Worm (Caenorhabditis elegans): ENCODE measurements around the gene Y17G9B.5.
A peak's percentile ranks its signal among the peaks of the same experiment; 100 is the strongest.

Gene Y17G9B.5

DNA sequence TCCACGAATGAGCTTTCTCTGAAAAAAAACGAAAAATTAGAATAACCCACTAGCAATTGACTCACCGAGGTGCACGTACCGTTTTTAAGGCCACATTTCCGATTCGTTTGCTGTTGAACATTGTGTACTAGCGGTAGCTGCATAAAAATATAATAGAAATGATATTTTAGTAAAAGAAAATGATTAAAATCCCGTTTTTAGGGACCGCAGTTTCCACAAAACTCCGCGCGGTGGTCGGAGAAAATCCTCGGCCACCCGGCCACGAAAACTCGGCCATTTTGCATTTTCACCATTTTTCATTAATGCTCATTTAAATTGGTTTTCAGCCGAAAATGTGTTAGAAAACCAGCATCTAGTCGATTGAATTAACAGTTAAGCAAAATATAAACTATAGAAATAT lies 37.7 kb upstream of the Y17G9B.5 start, which contains the start of gene yars-2 (continued):
- TF ChIP-seq chd-7 (tag; optimal IDR thresholded peaks at IDR 0.05), result no peak
- no peak for TF ChIP-seq D2030.7 (GFP tag; IDR thresholded peaks at IDR 0.05)
- TF ChIP-seq athp-1 (tag; optimal IDR thresholded peaks at IDR 0.05), result peak; percentile 54
- no peak; the same call in 1 of the 2 replicates for TF ChIP-seq lir-1 (GFP tag; conservative IDR thresholded peaks at IDR 0.05)
- no peak for TF ChIP-seq ceh-27 (GFP tag; optimal IDR thresholded peaks at IDR 0.05)
- no peak for TF ChIP-seq nhr-179 (tag; optimal IDR thresholded peaks at IDR 0.05)
- TF ChIP-seq snpc-1.3 (tag; optimal IDR thresholded peaks at IDR 0.05; ENCODE audit: insufficient read depth), result no peak
- no peak for TF ChIP-seq ztf-26 (tag; optimal IDR thresholded peaks at IDR 0.05)
- TF ChIP-seq dpl-1 (GFP tag; optimal IDR thresholded peaks at IDR 0.05), result no peak
- no peak for TF ChIP-seq F22D6.2 (tag; optimal IDR thresholded peaks at IDR 0.05)
- TF ChIP-seq snpc-1.1 (tag; optimal IDR thresholded peaks at IDR 0.05; ENCODE audit: insufficient read depth), result no peak
- no peak for TF ChIP-seq ccch-3 (GFP tag; optimal IDR thresholded peaks at IDR 0.05)
- no peak for TF ChIP-seq madf-3 (GFP tag; IDR thresholded peaks at IDR 0.05)
- TF ChIP-seq snpc-4 (GFP tag; optimal IDR thresholded peaks at IDR 0.05), result peak; percentile 26
- TF ChIP-seq snpc-4 (tag; optimal IDR thresholded peaks at IDR 0.05), result peak in 2 of 4 experiments; percentile 13 to 32
- 0 out of 2 replicates have a peak, but pooled peaks have one; percentile 34 for TF ChIP-seq hsf-1 (GFP tag; IDR thresholded peaks at IDR 0.05)
- no peak for TF ChIP-seq F52B5.7 (tag; optimal IDR thresholded peaks at IDR 0.05)
- no peak for TF ChIP-seq nhr-27 (tag; optimal IDR thresholded peaks at IDR 0.05)
- TF ChIP-seq F23B12.7 (tag; optimal IDR thresholded peaks at IDR 0.05; ENCODE audit: insufficient read depth), result peak; percentile 15
- TF ChIP-seq nhr-120 (GFP tag; IDR thresholded peaks at IDR 0.05), result no peak
- peak; percentile 25 for TF ChIP-seq attf-5 (GFP tag; optimal IDR thresholded peaks at IDR 0.05)
- no peak for TF ChIP-seq lin-40 (tag; optimal IDR thresholded peaks at IDR 0.05)
- TF ChIP-seq Y79H2A.3 (GFP tag; conservative IDR thresholded peaks at IDR 0.05), result no peak
- TF ChIP-seq snpc-3.4 (tag; optimal IDR thresholded peaks at IDR 0.05), result no peak
- TF ChIP-seq T26A5.8 (tag; optimal IDR thresholded peaks at IDR 0.05), result no peak
- TF ChIP-seq somi-1 (GFP tag; optimal IDR thresholded peaks at IDR 0.05), result no peak
- no peak for TF ChIP-seq mcd-1 (GFP tag; IDR thresholded peaks at IDR 0.05)
- TF ChIP-seq lsl-1 (GFP tag; optimal IDR thresholded peaks at IDR 0.05), result peak; percentile 27
- no peak for TF ChIP-seq madf-10 (tag; optimal IDR thresholded peaks at IDR 0.05)

DNA sequence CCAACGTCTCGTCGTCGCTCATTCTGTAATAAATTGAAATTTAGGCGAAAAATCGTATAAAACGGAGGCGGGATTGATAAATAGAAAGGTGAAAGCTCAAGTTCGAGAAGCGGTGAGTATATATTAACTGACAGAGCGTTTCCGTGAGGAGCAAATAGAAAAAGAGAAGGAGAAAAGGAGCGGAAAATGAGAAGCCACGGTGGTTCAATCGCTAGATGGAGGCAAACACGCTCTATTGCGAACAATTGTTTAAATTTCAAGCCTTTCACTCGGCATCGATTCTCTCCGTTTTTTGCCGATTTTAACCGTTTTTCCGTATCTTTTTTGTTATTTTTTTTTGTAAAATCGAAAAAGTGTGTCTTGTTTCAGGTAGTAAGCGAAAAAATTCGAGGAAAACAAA lies 34.3 kb upstream of the Y17G9B.5 start, which contains the start of gene miro-1:
Gene miro-1 (minus strand): TSS at position 23 of the 400 bp plus-strand sequence.
- TF ChIP-seq mcd-1 (GFP tag; IDR thresholded peaks at IDR 0.05), result peak; percentile 76
- peak; percentile 33; the same call in 1 of the 2 replicates for TF ChIP-seq hmg-1.2 (GFP tag; IDR thresholded peaks at IDR 0.05)

DNA sequence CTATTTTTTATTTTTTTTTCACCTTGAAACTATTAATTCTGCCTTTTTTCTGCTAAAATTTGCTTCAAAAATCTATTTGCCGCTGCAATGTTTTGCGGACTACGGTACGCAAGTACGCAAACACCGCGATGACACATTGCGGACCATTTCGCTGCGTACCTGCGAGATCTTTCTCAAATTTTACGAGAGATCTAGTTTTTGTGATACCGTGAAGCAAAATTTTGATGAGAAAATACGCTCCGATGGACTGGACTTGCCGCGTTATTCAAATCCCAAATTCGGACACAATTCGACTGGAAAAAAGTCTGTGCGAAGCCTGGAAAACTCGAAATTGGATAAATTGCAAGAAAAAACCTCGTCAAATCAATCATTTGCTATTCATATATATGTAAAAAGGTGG lies 29.5 kb upstream of the Y17G9B.5 start:
- TF ChIP-seq madf-8 (GFP tag; conservative IDR thresholded peaks at IDR 0.05), result peak; percentile 42; the same call in 1 of the 2 replicates
- TF ChIP-seq Y56A3A.18 (GFP tag; IDR thresholded peaks at IDR 0.05), result peak; percentile 81; the same call in 1 of the 2 replicates
- TF ChIP-seq Y95B8A.8 (GFP tag; IDR thresholded peaks at IDR 0.05), result peak; percentile 87; the same call in 1 of the 2 replicates
- peak; percentile 91 for TF ChIP-seq cebp-1 (GFP tag; IDR thresholded peaks at IDR 0.05)
- peak; percentile 53 for TF ChIP-seq cebp-1 (tag; optimal IDR thresholded peaks at IDR 0.05)
- TF ChIP-seq let-526 (GFP tag; IDR thresholded peaks at IDR 0.05), result peak; percentile 89
- peak; percentile 90 for TF ChIP-seq ceh-91 (GFP tag; IDR thresholded peaks at IDR 0.05)
- peak; percentile 95 for TF ChIP-seq bed-1 (GFP tag; IDR thresholded peaks at IDR 0.05)
- peak; percentile 91 for TF ChIP-seq C06A6.2 (GFP tag; conservative IDR thresholded peaks at IDR 0.05)
- TF ChIP-seq Y79H2A.3 (GFP tag; conservative IDR thresholded peaks at IDR 0.05), result peak; percentile 79
- peak; percentile 88 for TF ChIP-seq ceh-100 (GFP tag; IDR thresholded peaks at IDR 0.05)
- TF ChIP-seq hmg-20 (GFP tag; IDR thresholded peaks at IDR 0.05), result peak; percentile 66; the same call in 1 of the 2 replicates
- TF ChIP-seq hmg-1.2 (GFP tag; IDR thresholded peaks at IDR 0.05), result peak; percentile 98
- TF ChIP-seq rcor-1 (GFP tag; IDR thresholded peaks at IDR 0.05), result peak; percentile 89
- peak; percentile 67 for TF ChIP-seq lin-54 (GFP tag; optimal IDR thresholded peaks at IDR 0.05)
- TF ChIP-seq madf-6 (GFP tag; IDR thresholded peaks at IDR 0.05), result peak; percentile 44
- TF ChIP-seq egl-18 (GFP tag; IDR thresholded peaks at IDR 0.05), result 0 out of 2 replicates have a peak, but pooled peaks have one; percentile 81
- TF ChIP-seq lir-1 (GFP tag; conservative IDR thresholded peaks at IDR 0.05), result peak; percentile 70
- peak; percentile 70; the same call in 1 of the 2 replicates for TF ChIP-seq lin-26 (GFP tag; IDR thresholded peaks at IDR 0.05)

All from whole organism, young adult.